Worm (Caenorhabditis elegans) whole organism, midembryonic: ENCODE measurements around the gene ilys-6.
A peak's percentile ranks its signal among the peaks of the same experiment; 100 is the strongest.

Source experiments
- flt-1 ChIP-seq: fragments of 200-800 bp; sonication (Bioruptor generic); IDR thresholded peaks from 2 replicates; pipeline ENCODE4 v1.3.6; 2022; ENCODE audit warnings: missing genetic modification characterization, missing compliant biosample characterization
- ref-1 ChIP-seq: fragments of 200-800 bp; sonication (Bioruptor generic); conservative IDR thresholded peaks from 2 replicates; pipeline ENCODE4 v1.3.6; 2022; ENCODE audit warnings: missing genetic modification reagents, missing genetic modification characterization, missing compliant biosample characterization
- tab-1 ChIP-seq: fragments of 200-800 bp; sonication (Bioruptor generic); IDR thresholded peaks from 2 replicates; pipeline ENCODE4 v1.3.6; 2022; ENCODE audit warnings: missing genetic modification characterization, missing compliant biosample characterization

- TF ChIP-seq flt-1 (0 out of 2 replicates have a peak, but pooled peaks have one; percentile 26), tab-1 (GFP tag; lab: Robert Waterston, UW) (0 out of 2 replicates have a peak, but pooled peaks have one; percentile 38), ref-1 (GFP tag; lab: Robert Waterston, UW) (no peak)
Measured at ce11 chrIV:4076690-4077295, 13.3 kb upstream of the ilys-6 start.
